Worm (Caenorhabditis elegans) whole organism, L1 larva: ENCODE results near the gene ZK105.1.

ENCODE experiments used
- C34B4.2 ChIP-seq: sonication (generic microtip); optimal IDR thresholded peaks from 2 replicates; lab custom pipeline; 2017; ENCODE audit warnings: mild to moderate bottlenecking, missing genetic modification characterization, missing compliant biosample characterization
- aha-1 ChIP-seq: fragments of 150-350 bp; optimal IDR thresholded peaks from 2 replicates; lab custom pipeline; 2014; ENCODE audit warnings: missing biosample characterization, missing genetic modification characterization
- aly-2 ChIP-seq: fragments of 150-350 bp; optimal IDR thresholded peaks from 2 replicates; lab custom pipeline; 2014; ENCODE audit warnings: missing biosample characterization, missing genetic modification characterization
- ceh-82 ChIP-seq, 3 experiments: fragments of 150-350 bp in 1 of 3; sonication (generic microtip) in 2 of 3; optimal IDR thresholded peaks; 2 replicates each; lab custom pipeline; 2014 to 2017; ENCODE audit warnings: missing biosample characterization in 3 of 3, missing genetic modification characterization in 3 of 3
- dpl-1 ChIP-seq, 3 experiments: fragments of 150-350 bp in 2 of 3; sonication (generic microtip) in 1 of 3; optimal IDR thresholded peaks; 2 replicates each; lab custom pipeline; 2014 to 2017; ENCODE audit warnings: missing biosample characterization in 3 of 3, missing genetic modification characterization in 3 of 3, missing genetic modification reagents in 3 of 3
- dsc-1 ChIP-seq: sonication (generic microtip); optimal IDR thresholded peaks from 2 replicates; lab custom pipeline; 2016; ENCODE audit warnings: mild to moderate bottlenecking, missing genetic modification characterization, missing compliant biosample characterization
- efl-1 ChIP-seq, 4 experiments: fragments of 150-350 bp; optimal IDR thresholded peaks in 3 of 4; peaks in 1 of 4; 1 replicate in 1 of 4; 2 replicates in 3 of 4; lab custom pipeline; 2014; ENCODE audit warnings: missing biosample characterization in 2 of 4, missing genetic modification characterization in 2 of 4, missing genetic modification reagents in 2 of 4
- efl-3 ChIP-seq: fragments of 200-800 bp; sonication (Bioruptor generic); optimal IDR thresholded peaks from 2 replicates; lab custom pipeline; 2018; ENCODE audit warnings: mild to moderate bottlenecking, missing genetic modification characterization, missing compliant biosample characterization
- egl-13 ChIP-seq: sonication (generic microtip); optimal IDR thresholded peaks from 2 replicates; lab custom pipeline; 2016; ENCODE audit warnings: missing genotype, missing genetic modification reagents, missing genetic modification characterization, missing compliant biosample characterization
- elt-3 ChIP-seq, 6 experiments: fragments of 150-350 bp in 1 of 6; sonication (generic microtip); optimal IDR thresholded peaks; 2 replicates each; lab custom pipeline; 2017 to 2018; ENCODE audit warnings: missing biosample characterization in 6 of 6, missing genetic modification characterization in 6 of 6, inconsistent platforms in 1 of 6
- ets-5 ChIP-seq: fragments of 200-800 bp; sonication (Bioruptor generic); IDR thresholded peaks from 2 replicates; pipeline ENCODE4 v1.3.6; 2022; ENCODE audit warnings: missing genetic modification characterization, missing compliant biosample characterization
- fkh-4 ChIP-seq: sonication (generic microtip); optimal IDR thresholded peaks from 2 replicates; lab custom pipeline; 2016; ENCODE audit warnings: missing compliant biosample characterization, missing genetic modification characterization, borderline replicate concordance
- fos-1 ChIP-seq: fragments of 150-350 bp; optimal IDR thresholded peaks from 2 replicates; lab custom pipeline; 2014; ENCODE audit warnings: missing biosample characterization, missing genetic modification characterization
- hlh-17 ChIP-seq: fragments of 200-800 bp; sonication (Bioruptor generic); optimal IDR thresholded peaks from 2 replicates; lab custom pipeline; 2018; ENCODE audit warnings: missing genetic modification characterization, mild to moderate bottlenecking, missing compliant biosample characterization, moderate library complexity, borderline replicate concordance
- hlh-4 ChIP-seq: sonication (generic microtip); optimal IDR thresholded peaks from 2 replicates; lab custom pipeline; 2016; ENCODE audit warnings: mild to moderate bottlenecking, missing genetic modification characterization, missing compliant biosample characterization
- hpl-2 ChIP-seq: fragments of 150-350 bp; optimal IDR thresholded peaks from 2 replicates; lab custom pipeline; 2014; ENCODE audit warnings: missing biosample characterization, missing genetic modification reagents, missing genetic modification characterization
- irx-1 ChIP-seq: sonication (generic microtip); optimal IDR thresholded peaks from 2 replicates; lab custom pipeline; 2016; ENCODE audit warnings: missing genetic modification characterization, missing compliant biosample characterization
- isw-1 ChIP-seq: fragments of 200-800 bp; sonication (Bioruptor generic); IDR thresholded peaks from 2 replicates; pipeline ENCODE4 v1.3.6; 2022; ENCODE audit warnings: missing genetic modification characterization, missing compliant biosample characterization
- jun-1 ChIP-seq: fragments of 150-350 bp; optimal IDR thresholded peaks from 2 replicates; lab custom pipeline; 2014; ENCODE audit warnings: missing biosample characterization, missing genetic modification reagents, missing genetic modification characterization
- lin-39 ChIP-seq: fragments of 150-350 bp; optimal IDR thresholded peaks from 2 replicates; lab custom pipeline; 2014; ENCODE audit warnings: missing biosample characterization, missing genetic modification reagents, missing genetic modification characterization
- mab-9 ChIP-seq: fragments of 200-800 bp; sonication (Bioruptor generic); IDR thresholded peaks from 2 replicates; pipeline ENCODE4 v1.3.6; 2022; ENCODE audit warnings: missing genetic modification reagents, missing genetic modification characterization, missing compliant biosample characterization
- mdl-1 ChIP-seq, 2 experiments: fragments of 150-350 bp; optimal IDR thresholded peaks; 2 replicates each; lab custom pipeline; 2014 to 2017; ENCODE audit warnings: missing biosample characterization in 2 of 2, missing genetic modification characterization in 2 of 2, inconsistent platforms in 1 of 2
- nhr-11 ChIP-seq: fragments of 150-350 bp; optimal IDR thresholded peaks from 2 replicates; lab custom pipeline; 2014; ENCODE audit warnings: missing biosample characterization, missing genetic modification characterization
- nhr-12 ChIP-seq: sonication (generic microtip); optimal IDR thresholded peaks from 2 replicates; lab custom pipeline; 2017; ENCODE audit warnings: missing biosample characterization, missing genetic modification characterization
- nhr-19 ChIP-seq: fragments of 200-800 bp; sonication (Bioruptor generic); conservative IDR thresholded peaks from 2 replicates; pipeline ENCODE4 v1.3.6; 2022; ENCODE audit warnings: missing genetic modification characterization, missing compliant biosample characterization
- nhr-20 ChIP-seq: sonication (generic microtip); optimal IDR thresholded peaks from 2 replicates; lab custom pipeline; 2016; ENCODE audit warnings: mild to moderate bottlenecking, missing genetic modification characterization, missing compliant biosample characterization
- nhr-47 ChIP-seq: sonication (generic microtip); optimal IDR thresholded peaks from 2 replicates; lab custom pipeline; 2016; ENCODE audit warnings: mild to moderate bottlenecking, missing genetic modification characterization, moderate library complexity, missing compliant biosample characterization
- nhr-76 ChIP-seq: sonication (generic microtip); optimal IDR thresholded peaks from 2 replicates; lab custom pipeline; 2017; ENCODE audit warnings: missing biosample characterization, missing genetic modification characterization
- pqm-1 ChIP-seq: sonication (generic microtip); optimal IDR thresholded peaks from 3 replicates; lab custom pipeline; 2017; ENCODE audit warnings: missing biosample characterization, missing genetic modification characterization
- rnt-1 ChIP-seq: sonication (generic microtip); optimal IDR thresholded peaks from 2 replicates; lab custom pipeline; 2016; ENCODE audit warnings: mild to moderate bottlenecking, missing genetic modification characterization, moderate library complexity, missing compliant biosample characterization
- sptf-1 ChIP-seq: fragments of 150-350 bp; optimal IDR thresholded peaks from 2 replicates; lab custom pipeline; 2014; ENCODE audit warnings: missing biosample characterization, missing genetic modification characterization
- sup-37 ChIP-seq: fragments of 200-800 bp; sonication (Bioruptor generic); optimal IDR thresholded peaks from 2 replicates; lab custom pipeline; 2018; ENCODE audit warnings: mild to moderate bottlenecking, missing genetic modification characterization, missing compliant biosample characterization
- swsn-7 ChIP-seq: sonication (generic microtip); optimal IDR thresholded peaks from 2 replicates; lab custom pipeline; 2016; ENCODE audit warnings: missing genetic modification characterization, missing compliant biosample characterization
- tbx-2 ChIP-seq: sonication (generic microtip); optimal IDR thresholded peaks from 2 replicates; lab custom pipeline; 2016; ENCODE audit warnings: missing genetic modification characterization, missing compliant biosample characterization
- tlp-1 ChIP-seq: fragments of 150-350 bp; optimal IDR thresholded peaks from 2 replicates; lab custom pipeline; 2014; ENCODE audit warnings: missing biosample characterization, missing genetic modification characterization
- zip-4 ChIP-seq: fragments of 200-800 bp; sonication (Bioruptor generic); optimal IDR thresholded peaks from 2 replicates; lab custom pipeline; 2018; ENCODE audit warnings: mild to moderate bottlenecking, missing genetic modification characterization, moderate library complexity, missing compliant biosample characterization

The ZK105.1 gene

DNA sequence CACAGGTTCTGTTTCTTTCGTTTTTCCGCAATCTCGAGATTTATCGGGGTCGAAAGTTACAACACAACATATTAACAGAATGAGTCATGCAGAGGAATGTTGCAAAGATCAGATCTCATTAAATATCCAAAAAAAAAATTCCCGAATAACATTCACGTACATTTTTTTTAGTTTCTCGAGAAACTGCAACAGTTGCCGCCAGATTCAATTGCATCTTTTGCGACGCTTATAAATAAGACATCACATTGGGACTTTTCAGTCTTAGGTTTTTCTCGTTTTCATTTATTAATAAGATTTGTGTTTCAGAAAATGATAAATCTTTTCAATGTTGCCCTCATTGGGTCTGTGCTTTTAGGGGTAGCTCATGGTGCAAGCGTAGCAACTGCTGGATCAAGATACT is at the start of gene ZK105.1:
TSS of gene ZK105.1 (plus strand) at position 301 of the 400 bp plus-strand sequence.
- no peak for TF ChIP-seq fos-1 (tag; lab: Kevin White, UChicago)
- no peak for TF ChIP-seq ceh-82 (tag; optimal IDR thresholded peaks at IDR 0.05; lab: Kevin White, UChicago)
- TF ChIP-seq swsn-7 = no peak
- no peak for TF ChIP-seq aly-2 (tag; lab: Kevin White, UChicago)
- TF ChIP-seq sup-37 (GFP tag; lab: Kevin White, UChicago) = no peak
- no peak for TF ChIP-seq mab-9
- TF ChIP-seq ets-5 (GFP tag; lab: Robert Waterston, UW) = no peak
- no peak for TF ChIP-seq hlh-17 (GFP tag; lab: Kevin White, UChicago)
- TF ChIP-seq jun-1 (tag; lab: Kevin White, UChicago) = no peak
- TF ChIP-seq dsc-1 (tag; lab: Kevin White, UChicago) = no peak
- TF ChIP-seq fkh-4 (tag; lab: Kevin White, UChicago) = no peak
- no peak for TF ChIP-seq isw-1
- no peak for TF ChIP-seq nhr-11 (tag; lab: Kevin White, UChicago)
- no peak for TF ChIP-seq elt-3 (tag; optimal IDR thresholded peaks at IDR 0.05; lab: Kevin White, UChicago)
- no peak for TF ChIP-seq nhr-76 (tag; lab: Kevin White, UChicago)
- TF ChIP-seq rnt-1 (tag; lab: Kevin White, UChicago) = no peak
- TF ChIP-seq mdl-1 (tag; optimal IDR thresholded peaks at IDR 0.05; lab: Kevin White, UChicago) = no peak
- TF ChIP-seq hlh-4 (tag; lab: Kevin White, UChicago) = no peak

DNA sequence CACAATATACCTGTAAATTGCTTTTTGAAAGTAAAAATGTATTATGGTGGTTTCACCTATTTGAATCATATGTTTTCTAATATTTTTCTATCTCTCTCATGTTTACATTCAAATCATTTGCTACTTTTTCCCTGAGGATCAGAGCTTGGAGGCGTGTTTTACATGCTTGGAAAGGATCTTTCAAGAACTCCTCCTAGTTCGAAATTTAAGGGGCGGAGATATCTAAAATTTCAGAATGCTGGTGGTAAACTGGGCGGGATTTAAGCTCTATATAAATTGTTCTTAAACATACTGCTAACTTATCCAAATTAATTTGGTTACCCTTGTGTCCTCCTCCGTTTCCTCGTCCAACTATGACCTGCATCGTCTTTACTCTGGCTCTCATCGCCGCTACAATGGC is 45.9 kb upstream of the ZK105.1 start, which contains the start of gene C12D5.5:
TSS of gene C12D5.5 (plus strand) at position 301 of the 400 bp plus-strand sequence.
- TF ChIP-seq aha-1 (no peak), hpl-2 (GFP tag; lab: Kevin White, UChicago) (no peak), sptf-1 (tag; lab: Kevin White, UChicago) (no peak), egl-13 (tag; lab: Kevin White, UChicago) (no peak), nhr-76 (tag; lab: Kevin White, UChicago) (no peak), zip-4 (GFP tag; lab: Kevin White, UChicago) (no peak), tbx-2 (tag; lab: Kevin White, UChicago) (no peak), efl-3 (GFP tag; lab: Kevin White, UChicago) (no peak), nhr-47 (tag; lab: Kevin White, UChicago) (no peak), tlp-1 (tag; lab: Kevin White, UChicago) (no peak)

DNA sequence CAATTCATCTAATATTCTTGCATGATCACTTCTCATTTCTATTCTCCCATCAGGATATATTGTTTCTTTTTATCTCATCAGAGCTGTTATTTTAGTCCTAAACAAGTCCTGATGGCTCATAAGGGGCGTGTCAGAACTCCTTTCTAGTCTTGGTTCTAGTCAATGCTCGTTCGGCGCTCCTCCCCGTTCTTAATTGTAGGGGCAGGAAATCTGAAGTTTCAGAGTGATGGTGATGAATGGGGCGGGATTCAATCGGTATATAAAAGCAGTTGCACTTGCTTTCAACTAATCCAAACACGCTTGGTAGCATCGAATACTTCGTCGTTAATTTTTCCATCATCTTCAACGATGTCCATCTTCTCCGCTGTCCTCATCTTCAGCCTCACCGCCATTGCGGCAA is 41.5 kb upstream of the ZK105.1 start, which contains the start of gene C12D5.4:
TSS of gene C12D5.4 (plus strand) at position 301 of the 400 bp plus-strand sequence.
- TF ChIP-seq aha-1 = no peak
- TF ChIP-seq nhr-12 (tag; lab: Kevin White, UChicago) = no peak
- TF ChIP-seq lin-39 (tag; lab: Kevin White, UChicago) = no peak
- TF ChIP-seq sup-37 (GFP tag; lab: Kevin White, UChicago) = no peak
- TF ChIP-seq C34B4.2 (tag; lab: Kevin White, UChicago) = no peak
- TF ChIP-seq tlp-1 (tag; lab: Kevin White, UChicago) = no peak
- TF ChIP-seq nhr-20 = no peak
- TF ChIP-seq dpl-1 (GFP tag; optimal IDR thresholded peaks at IDR 0.05; lab: Kevin White, UChicago) = no peak
- TF ChIP-seq pqm-1 (tag; lab: Kevin White, UChicago) = no peak
- no peak for TF ChIP-seq efl-3 (GFP tag; lab: Kevin White, UChicago)
- no peak for TF ChIP-seq nhr-19
- TF ChIP-seq elt-3 (tag; optimal IDR thresholded peaks at IDR 0.05; lab: Kevin White, UChicago) = no peak
- no peak for TF ChIP-seq sptf-1 (tag; lab: Kevin White, UChicago)
- TF ChIP-seq irx-1 (tag; lab: Kevin White, UChicago) = no peak
- no peak for TF ChIP-seq zip-4 (GFP tag; lab: Kevin White, UChicago)
- no peak for TF ChIP-seq efl-1 (optimal IDR thresholded peaks at IDR 0.05; lab: Kevin White, UChicago)
- TF ChIP-seq efl-1 (GFP tag; optimal IDR thresholded peaks at IDR 0.05 in 1 of 2; lab: Kevin White, UChicago) = no peak
- TF ChIP-seq, all 84 proteins: peak for 0
